Fruit fly (Drosophila melanogaster): Measurements from ENCODE around the gene CG34124.

The CG34124 gene

dm6 chr2L:5000919-5001581 is 42.8 kb downstream of the CG34124 start:
- TF ChIP-seq CG12605 (GFP tag; IDR thresholded peaks at IDR 0.05) (no peak), CG4496 (GFP tag; IDR thresholded peaks at IDR 0.05) (peak; percentile 70), CG10348 (GFP tag; IDR thresholded peaks at IDR 0.05) (peak; percentile 42), Pif1B (GFP tag; optimal IDR thresholded peaks at IDR 0.05) (no peak), EcR (GFP tag; optimal IDR thresholded peaks at IDR 0.05) (no peak), rn (GFP tag; IDR thresholded peaks at IDR 0.05) (peak; percentile 41; the same call in 1 of the 2 replicates), gl (tag; optimal IDR thresholded peaks at IDR 0.05) (no peak), Ets98B (GFP tag; IDR thresholded peaks at IDR 0.05) (peak; percentile 59), CG8301 (tag; optimal IDR thresholded peaks at IDR 0.05) (no peak), fd96Ca (GFP tag; IDR thresholded peaks at IDR 0.05) (peak; percentile 60; the same call in 2 of the 3 replicates), Snoo (tag; optimal IDR thresholded peaks at IDR 0.05) (no peak), CG15710 (tag; optimal IDR thresholded peaks at IDR 0.05) (no peak), CG32121 (GFP tag; IDR thresholded peaks at IDR 0.05) (peak; percentile 33; the same call in 1 of the 2 replicates)

- TF ChIP-seq CG8159 (tag; optimal IDR thresholded peaks at IDR 0.05) (no peak), Ets98B (GFP tag; IDR thresholded peaks at IDR 0.05) (no peak), Pif1A (GFP tag; optimal IDR thresholded peaks at IDR 0.05) (no peak), CG8301 (tag; optimal IDR thresholded peaks at IDR 0.05) (no peak), CG32121 (GFP tag; IDR thresholded peaks at IDR 0.05) (no peak), CG13204 (GFP tag; optimal IDR thresholded peaks at IDR 0.05) (no peak), CG17806 (tag; optimal IDR thresholded peaks at IDR 0.05) (no peak), EcR (GFP tag; optimal IDR thresholded peaks at IDR 0.05) (no peak), CG12605 (GFP tag; IDR thresholded peaks at IDR 0.05) (no peak), fd96Ca (GFP tag; IDR thresholded peaks at IDR 0.05) (no peak), CG4496 (GFP tag; IDR thresholded peaks at IDR 0.05) (no peak), CG15710 (tag; optimal IDR thresholded peaks at IDR 0.05) (no peak), gl (tag; optimal IDR thresholded peaks at IDR 0.05) (no peak), D1 (tag; optimal IDR thresholded peaks at IDR 0.05) (no peak), CG10348 (GFP tag; IDR thresholded peaks at IDR 0.05) (no peak), Snoo (tag; optimal IDR thresholded peaks at IDR 0.05) (no peak), CG14655 (GFP tag; optimal IDR thresholded peaks at IDR 0.05) (no peak), CG34367 (tag; optimal IDR thresholded peaks at IDR 0.05) (no peak), CG9948 (tag; optimal IDR thresholded peaks at IDR 0.05) (no peak)
Measured at dm6 chr2L:5001582-5001929, 43.3 kb downstream of the CG34124 start.

DNA sequence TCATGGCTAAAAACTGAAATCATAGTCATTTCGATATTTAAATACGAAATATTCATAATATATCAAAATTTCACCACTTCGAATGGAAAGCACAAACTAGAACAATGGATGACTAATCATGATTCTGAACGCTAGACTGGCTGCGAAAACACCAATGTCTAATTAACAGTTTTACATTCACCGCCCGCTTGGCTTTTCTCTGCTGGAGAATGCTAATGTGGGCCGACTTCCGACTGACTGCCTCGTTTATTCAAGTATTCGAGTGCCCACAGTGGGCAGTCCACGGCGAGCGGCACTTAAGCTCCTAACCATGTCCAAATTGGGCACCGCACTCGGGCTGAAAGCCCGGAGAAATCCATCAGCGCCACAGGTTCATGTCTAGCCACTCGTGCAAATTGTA is 43.8 kb downstream of the CG34124 start:
- TF ChIP-seq CG17806 (tag; optimal IDR thresholded peaks at IDR 0.05) (no peak), CG4496 (GFP tag; IDR thresholded peaks at IDR 0.05) (no peak), CG32121 (GFP tag; IDR thresholded peaks at IDR 0.05) (no peak), Ets98B (GFP tag; IDR thresholded peaks at IDR 0.05) (no peak), CG13204 (GFP tag; optimal IDR thresholded peaks at IDR 0.05) (no peak)

DNA sequence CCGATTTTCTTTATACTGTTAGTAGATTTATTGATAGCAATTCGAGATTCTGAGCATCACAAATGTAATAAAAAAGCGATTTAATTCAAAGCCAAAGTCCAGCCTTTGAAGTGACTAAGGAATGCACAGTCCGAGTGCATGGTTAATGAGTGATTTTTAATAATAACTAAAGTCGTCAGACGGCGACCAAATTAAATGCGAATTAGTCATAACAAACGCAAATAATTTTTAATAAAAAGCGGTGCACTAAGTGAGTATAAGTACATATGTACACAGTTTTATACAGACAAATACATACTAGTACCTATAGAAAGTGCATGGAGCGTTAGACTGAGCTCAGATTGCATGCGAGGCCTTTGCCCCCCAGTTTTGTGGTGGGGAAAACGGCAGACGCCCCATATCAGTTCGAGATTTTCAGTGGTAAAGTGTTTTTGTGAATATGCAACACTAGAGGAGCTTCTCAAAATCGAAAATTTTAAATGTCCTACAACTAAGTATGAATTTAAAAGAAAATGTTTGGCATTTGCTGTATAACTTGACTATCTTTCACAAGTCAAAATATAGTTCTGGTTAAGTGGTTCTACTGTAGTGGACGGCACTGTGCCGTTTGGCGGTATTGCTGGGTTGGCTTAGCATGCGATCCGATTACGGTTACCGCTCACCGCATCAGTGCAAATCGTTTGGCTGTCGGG is 44.6 kb downstream of the CG34124 start:
- TF ChIP-seq CG14655 (GFP tag; optimal IDR thresholded peaks at IDR 0.05) (peak; percentile 45), D1 (tag; optimal IDR thresholded peaks at IDR 0.05) (no peak), fd96Ca (GFP tag; IDR thresholded peaks at IDR 0.05) (peak; percentile 57; the same call in 1 of the 3 replicates), EcR (GFP tag; optimal IDR thresholded peaks at IDR 0.05) (no peak), CG4496 (GFP tag; IDR thresholded peaks at IDR 0.05) (peak; percentile 65; the same call in 2 of the 3 replicates), CG15710 (tag; optimal IDR thresholded peaks at IDR 0.05) (peak; percentile 15), CG8301 (tag; optimal IDR thresholded peaks at IDR 0.05) (peak; percentile 16), CG9948 (tag; optimal IDR thresholded peaks at IDR 0.05) (no peak), rn (GFP tag; IDR thresholded peaks at IDR 0.05) (no peak), Pif1A (GFP tag; optimal IDR thresholded peaks at IDR 0.05) (peak; percentile 34), Ets98B (GFP tag; IDR thresholded peaks at IDR 0.05) (peak; percentile 75), CG32121 (GFP tag; IDR thresholded peaks at IDR 0.05) (peak; percentile 49; the same call in 1 of the 2 replicates), CG12605 (GFP tag; IDR thresholded peaks at IDR 0.05) (peak; percentile 60; the same call in 1 of the 2 replicates)

DNA sequence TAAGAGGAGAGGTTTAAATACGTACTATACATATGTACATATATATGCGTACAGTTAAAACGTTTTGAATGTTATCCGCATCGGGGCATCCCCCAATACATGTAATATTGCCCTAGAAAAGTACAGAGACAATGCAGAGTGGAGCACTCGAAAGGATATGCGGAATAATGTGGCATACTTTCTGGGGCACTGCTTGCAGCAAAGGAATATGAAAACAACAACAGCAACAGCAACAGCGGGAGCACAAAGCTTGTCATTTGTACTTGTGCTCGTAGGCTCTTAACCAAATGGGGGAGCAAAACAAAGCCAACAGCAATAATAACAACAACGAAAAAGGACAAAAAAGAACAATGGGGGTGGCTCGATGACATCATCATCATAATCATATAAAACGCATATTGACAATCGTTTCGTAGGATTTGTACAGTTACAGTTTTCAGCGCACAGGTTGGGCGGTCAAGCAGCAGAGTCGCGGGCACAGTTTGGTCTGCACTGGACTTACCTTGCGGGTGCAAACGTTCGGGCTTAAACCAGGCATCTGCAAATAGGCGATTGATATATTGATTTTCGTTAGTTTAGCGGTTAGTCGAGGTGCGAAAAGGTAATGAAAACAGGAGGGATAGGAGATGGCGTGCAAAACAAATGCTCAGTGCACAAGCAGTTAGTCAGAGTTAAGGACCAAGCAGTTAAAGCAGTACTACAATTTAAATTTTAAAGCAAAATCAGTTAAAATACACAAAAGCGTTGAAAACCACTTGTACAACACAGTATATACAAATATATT is 45.7 kb downstream of the CG34124 start:
- TF ChIP-seq EcR (GFP tag; optimal IDR thresholded peaks at IDR 0.05) = no peak
- TF ChIP-seq Pif1B (GFP tag; optimal IDR thresholded peaks at IDR 0.05) = no peak
- TF ChIP-seq CG10348 (GFP tag; IDR thresholded peaks at IDR 0.05) = no peak
- TF ChIP-seq CG12605 (GFP tag; IDR thresholded peaks at IDR 0.05) = no peak
- no peak for TF ChIP-seq Snoo (tag; optimal IDR thresholded peaks at IDR 0.05)
- no peak for TF ChIP-seq CG8159 (tag; optimal IDR thresholded peaks at IDR 0.05)
- TF ChIP-seq CG4496 (GFP tag; IDR thresholded peaks at IDR 0.05) = no peak
- TF ChIP-seq CG8301 (tag; optimal IDR thresholded peaks at IDR 0.05) = no peak
- no peak for TF ChIP-seq Ets98B (GFP tag; IDR thresholded peaks at IDR 0.05)
- TF ChIP-seq gl (tag; optimal IDR thresholded peaks at IDR 0.05) = no peak
- TF ChIP-seq fd96Ca (GFP tag; IDR thresholded peaks at IDR 0.05) = no peak
- no peak for TF ChIP-seq CG14655 (GFP tag; optimal IDR thresholded peaks at IDR 0.05)
- TF ChIP-seq CG9948 (tag; optimal IDR thresholded peaks at IDR 0.05) = no peak
- no peak for TF ChIP-seq CG34367 (tag; optimal IDR thresholded peaks at IDR 0.05)
